Worm (Caenorhabditis elegans): ENCODE measurements around the gene F44A2.7.

- TF ChIP-seq mep-1 (tag; optimal IDR thresholded peaks at IDR 0.05) (no peak), mab-5 (tag; optimal IDR thresholded peaks at IDR 0.05) (no peak), nhr-12 (tag; optimal IDR thresholded peaks at IDR 0.05) (no peak), nhr-76 (tag; optimal IDR thresholded peaks at IDR 0.05) (no peak), nhr-237 (tag; optimal IDR thresholded peaks at IDR 0.05) (no peak), nhr-28 (tag; optimal IDR thresholded peaks at IDR 0.05) (no peak), ceh-43 (GFP tag; optimal IDR thresholded peaks at IDR 0.05) (no peak)
These were observed 21.8 kb downstream of the F44A2.7 start for ce11 chrV:9342965-9343628.

Data from whole organism, mixed stage, embryonic.